Worm (Caenorhabditis elegans): ENCODE data around the gene F43C11.1.
A peak's percentile ranks its signal among the peaks of the same experiment; 100 is the strongest.

F43C11.1 gene

ce11 chrII:2324956-2325355 is 31.9 kb upstream of the F43C11.1 start, which contains the start of gene ZK1240.11:
Gene ZK1240.11, plus strand, starts transcription at chrII:2325256.
- TF ChIP-seq madf-10 (tag; optimal IDR thresholded peaks at IDR 0.05) = no peak
- no peak for TF ChIP-seq dpff-1 (tag; optimal IDR thresholded peaks at IDR 0.05)
- TF ChIP-seq die-1 (tag; optimal IDR thresholded peaks at IDR 0.05) = no peak
- TF ChIP-seq cebp-1 (GFP tag; IDR thresholded peaks at IDR 0.05) = no peak
- TF ChIP-seq cebp-1 (tag; optimal IDR thresholded peaks at IDR 0.05) = no peak

ce11 chrII:2328963-2329442 is 27.9 kb upstream of the F43C11.1 start, which contains the start of the genes ZK1240.8 and ZK1240.1:
Gene ZK1240.8, minus strand, starts transcription at chrII:2329063.
Gene ZK1240.1, plus strand, starts transcription at chrII:2329392.
- TF ChIP-seq madf-10 (tag; optimal IDR thresholded peaks at IDR 0.05) = no peak
- TF ChIP-seq unc-62 (GFP tag; optimal IDR thresholded peaks at IDR 0.05) = no peak
- TF ChIP-seq F37B4.10 (GFP tag; IDR thresholded peaks at IDR 0.05) = no peak
- no peak for TF ChIP-seq Y53F4B.3 (GFP tag; IDR thresholded peaks at IDR 0.05)
- no peak for TF ChIP-seq aptf-2 (GFP tag; conservative IDR thresholded peaks at IDR 0.05)

- TF ChIP-seq zfh-2 (GFP tag; conservative IDR thresholded peaks at IDR 0.05) = no peak
- TF ChIP-seq ceh-27 (GFP tag; optimal IDR thresholded peaks at IDR 0.05) = no peak
- TF ChIP-seq let-607 (tag; optimal IDR thresholded peaks at IDR 0.05) = no peak
- TF ChIP-seq gei-17 (GFP tag; optimal IDR thresholded peaks at IDR 0.05) = peak; percentile 12
- no peak for TF ChIP-seq rcor-1 (GFP tag; IDR thresholded peaks at IDR 0.05)
- no peak for TF ChIP-seq ztf-3 (GFP tag; optimal IDR thresholded peaks at IDR 0.05)
- peak; percentile 16 for TF ChIP-seq lsl-1 (GFP tag; optimal IDR thresholded peaks at IDR 0.05)
- peak; percentile 19; the same call in 1 of the 2 replicates for TF ChIP-seq ekl-4 (GFP tag; IDR thresholded peaks at IDR 0.05)
- TF ChIP-seq egrh-3 (GFP tag; IDR thresholded peaks at IDR 0.05) = no peak
- no peak for TF ChIP-seq T07F8.4 (tag; optimal IDR thresholded peaks at IDR 0.05)
- TF ChIP-seq F52B5.7 (tag; optimal IDR thresholded peaks at IDR 0.05) = no peak
- no peak for TF ChIP-seq unc-130 (GFP tag; optimal IDR thresholded peaks at IDR 0.05)
- TF ChIP-seq D2030.7 (GFP tag; IDR thresholded peaks at IDR 0.05) = 0 out of 2 replicates have a peak, but pooled peaks have one; percentile 35
- TF ChIP-seq egl-18 (GFP tag; IDR thresholded peaks at IDR 0.05) = no peak
- TF ChIP-seq Y67H2A.10 (GFP tag; conservative IDR thresholded peaks at IDR 0.05) = no peak
- TF ChIP-seq ceh-100 (GFP tag; IDR thresholded peaks at IDR 0.05) = no peak
- no peak for TF ChIP-seq lin-35 (GFP tag; optimal IDR thresholded peaks at IDR 0.05)
- 0 out of 2 replicates have a peak, but pooled peaks have one; percentile 67 for TF ChIP-seq ceh-40 (GFP tag; IDR thresholded peaks at IDR 0.05)
- no peak for TF ChIP-seq F37B4.10 (GFP tag; IDR thresholded peaks at IDR 0.05)
- TF ChIP-seq lin-26 (GFP tag; IDR thresholded peaks at IDR 0.05) = no peak
- TF ChIP-seq dox-1 (GFP tag; IDR thresholded peaks at IDR 0.05) = peak; percentile 80
- peak; percentile 31; the same call in 1 of the 2 replicates for TF ChIP-seq madf-6 (GFP tag; IDR thresholded peaks at IDR 0.05)
- TF ChIP-seq hsf-1 (GFP tag; IDR thresholded peaks at IDR 0.05) = peak; percentile 97
- peak; percentile 40 for TF ChIP-seq rpc-1 (optimal IDR thresholded peaks at IDR 0.05)
- TF ChIP-seq rpc-1 (tag; optimal IDR thresholded peaks at IDR 0.05) = no peak
- no peak for TF ChIP-seq aptf-3 (GFP tag; IDR thresholded peaks at IDR 0.05)
Measured at ce11 chrII:2330462-2330861, 26.4 kb upstream of the F43C11.1 start.

ce11 chrII:2332220-2332619 is 24.7 kb upstream of the F43C11.1 start, which contains the start of gene F43C11.8:
Gene F43C11.8, plus strand, starts transcription at chrII:2332520.
- TF ChIP-seq nhr-80 (tag; optimal IDR thresholded peaks at IDR 0.05) = peak; percentile 6
- TF ChIP-seq bed-1 (GFP tag; IDR thresholded peaks at IDR 0.05) = no peak
- TF ChIP-seq C17E4.6 (GFP tag; IDR thresholded peaks at IDR 0.05) = no peak
- no peak for TF ChIP-seq F55B11.4 (tag; optimal IDR thresholded peaks at IDR 0.05; ENCODE audit: borderline replicate concordance, insufficient read depth)
- TF ChIP-seq atf-7 (tag; optimal IDR thresholded peaks at IDR 0.05) = no peak
